Fruit fly (Drosophila melanogaster) whole organism, embryonic: ENCODE data around the gene Bruce.

ENCODE experiments used
- CG10565 ChIP-seq: fragments of 200-800 bp; sonication (Bioruptor generic); optimal IDR thresholded peaks from 3 replicates; lab custom pipeline; 2016; ENCODE audit warnings: missing biosample characterization, mild to moderate bottlenecking, missing genetic modification characterization
- CG11247 ChIP-seq: fragments of 200-800 bp; sonication (Bioruptor generic); IDR thresholded peaks from 2 replicates; pipeline ENCODE4 v1.3.6; 2022; ENCODE audit warnings: missing biosample characterization, missing genetic modification characterization
- CG12155 ChIP-seq: fragments of 200-800 bp; sonication (Bioruptor generic); optimal IDR thresholded peaks from 3 replicates; lab custom pipeline; 2016; ENCODE audit warnings: missing biosample characterization, missing genetic modification characterization
- CG12236 ChIP-seq: fragments of 200-800 bp; sonication (Bioruptor generic); optimal IDR thresholded peaks from 2 replicates; lab custom pipeline; 2016; ENCODE audit warnings: missing biosample characterization, missing genetic modification characterization
- CG12391 ChIP-seq: fragments of 200-800 bp; sonication (Bioruptor generic); optimal IDR thresholded peaks from 3 replicates; lab custom pipeline; 2018; ENCODE audit warnings: missing biosample characterization, mild to moderate bottlenecking, missing genetic modification characterization, moderate library complexity
- CG14860 ChIP-seq: fragments of 200-800 bp; sonication (Bioruptor generic); IDR thresholded peaks from 3 replicates; pipeline ENCODE4 v1.3.6; 2022; ENCODE audit warnings: missing biosample characterization, missing genetic modification characterization; ENCODE audit not compliant: partially characterized antibody
- CG15269 ChIP-seq: fragments of 200-800 bp; sonication (Bioruptor generic); optimal IDR thresholded peaks from 2 replicates; lab custom pipeline; 2018; ENCODE audit warnings: missing biosample characterization, mild to moderate bottlenecking, missing genetic modification characterization, moderate library complexity
- CG15479 ChIP-seq: fragments of 200-800 bp; sonication (Bioruptor generic); optimal IDR thresholded peaks from 3 replicates; lab custom pipeline; 2019; ENCODE audit warnings: missing biosample characterization, mild to moderate bottlenecking, missing genetic modification characterization, moderate library complexity
- CG16815 ChIP-seq: fragments of 200-800 bp; sonication (Bioruptor generic); optimal IDR thresholded peaks from 3 replicates; lab custom pipeline; 2017; ENCODE audit warnings: missing biosample characterization, mild to moderate bottlenecking, missing genetic modification characterization
- CG17186 ChIP-seq: fragments of 200-800 bp; sonication (Bioruptor generic); optimal IDR thresholded peaks from 3 replicates; lab custom pipeline; 2017; ENCODE audit warnings: missing biosample characterization, missing genetic modification reagents, missing genetic modification characterization
- CG1832 ChIP-seq: fragments of 200-800 bp; sonication (Bioruptor generic); optimal IDR thresholded peaks from 2 replicates; lab custom pipeline; 2017; ENCODE audit warnings: missing biosample characterization, mild to moderate bottlenecking, missing genetic modification characterization, inconsistent platforms
- CG18764 ChIP-seq: fragments of 200-800 bp; sonication (Bioruptor generic); optimal IDR thresholded peaks from 3 replicates; lab custom pipeline; 2016; ENCODE audit warnings: missing biosample characterization, missing genetic modification characterization
- CG2120 ChIP-seq: fragments of 200-800 bp; sonication (Bioruptor generic); optimal IDR thresholded peaks from 3 replicates; lab custom pipeline; 2016; ENCODE audit warnings: missing biosample characterization, missing genetic modification characterization
- CG3065 ChIP-seq: fragments of 200-800 bp; sonication (Bioruptor generic); optimal IDR thresholded peaks from 2 replicates; lab custom pipeline; 2016; ENCODE audit warnings: missing biosample characterization, missing genetic modification characterization
- CG3163 ChIP-seq: fragments of 200-800 bp; sonication (Bioruptor generic); optimal IDR thresholded peaks from 3 replicates; lab custom pipeline; 2016; ENCODE audit warnings: missing biosample characterization, missing genetic modification characterization
- CG32767 ChIP-seq: fragments of 200-800 bp; sonication (Bioruptor generic); IDR thresholded peaks from 2 replicates; pipeline ENCODE4 v1.3.6; 2022; ENCODE audit warnings: missing biosample characterization, missing genetic modification characterization
- CG34376 ChIP-seq: fragments of 200-800 bp; sonication (Bioruptor generic); optimal IDR thresholded peaks from 2 replicates; lab custom pipeline; 2018; ENCODE audit warnings: missing biosample characterization, mild to moderate bottlenecking, missing genetic modification characterization
- CG5180 ChIP-seq: fragments of 200-800 bp; sonication (Bioruptor generic); optimal IDR thresholded peaks from 3 replicates; lab custom pipeline; 2017; ENCODE audit warnings: missing biosample characterization, missing genetic modification characterization, mild to moderate bottlenecking, moderate library complexity, missing genetic modification reagents
- CTCF ChIP-seq: fragments of 200-800 bp; sonication (Bioruptor generic); optimal IDR thresholded peaks from 2 replicates; lab custom pipeline; 2017; ENCODE audit warnings: missing biosample characterization, mild to moderate bottlenecking, missing genetic modification characterization, moderate library complexity
- Deaf1 ChIP-seq: fragments of 200-800 bp; optimal IDR thresholded peaks from 3 replicates; lab custom pipeline; 2019; ENCODE audit warnings: missing biosample characterization, mild to moderate bottlenecking, missing genetic modification characterization, moderate library complexity
- Dek ChIP-seq: fragments of 200-800 bp; sonication (Bioruptor generic); optimal IDR thresholded peaks from 3 replicates; lab custom pipeline; 2019; ENCODE audit warnings: missing biosample characterization, mild to moderate bottlenecking, missing genetic modification characterization, moderate library complexity
- Dp ChIP-seq: fragments of 200-800 bp; sonication (Bioruptor generic); optimal IDR thresholded peaks from 2 replicates; lab custom pipeline; 2018; ENCODE audit warnings: missing biosample characterization, mild to moderate bottlenecking, missing genetic modification characterization, moderate library complexity
- ERR ChIP-seq: fragments of 200-800 bp; sonication (Bioruptor generic); optimal IDR thresholded peaks from 2 replicates; lab custom pipeline; 2016; ENCODE audit warnings: missing biosample characterization, missing genetic modification characterization
- Eip74EF ChIP-seq, 2 experiments: fragments of 200-800 bp in 1 of 2; fragments of >200 bp in 1 of 2; sonication (Bioruptor generic) in 1 of 2; optimal IDR thresholded peaks; 2 replicates each; lab custom pipeline; 2017 to 2019; ENCODE audit warnings: missing biosample characterization in 2 of 2, missing genetic modification characterization in 2 of 2, mild to moderate bottlenecking in 1 of 2, moderate library complexity in 1 of 2
- Fer2 ChIP-seq: fragments of 200-800 bp; sonication (Bioruptor generic); optimal IDR thresholded peaks from 2 replicates; lab custom pipeline; 2018; ENCODE audit warnings: missing biosample characterization, mild to moderate bottlenecking, missing genetic modification characterization, moderate library complexity
- HLH4C ChIP-seq: fragments of 200-800 bp; sonication (Bioruptor generic); IDR thresholded peaks from 3 replicates; pipeline ENCODE4 v1.3.6; 2022; ENCODE audit warnings: missing biosample characterization, missing genetic modification characterization; ENCODE audit not compliant: partially characterized antibody
- Hmx ChIP-seq: fragments of 200-800 bp; sonication (Bioruptor generic); optimal IDR thresholded peaks from 2 replicates; lab custom pipeline; 2016; ENCODE audit warnings: missing biosample characterization, missing genetic modification characterization
- Lim3 ChIP-seq: fragments of 200-800 bp; sonication (Bioruptor generic); IDR thresholded peaks from 2 replicates; pipeline ENCODE4 v1.3.6; 2022; ENCODE audit warnings: missing biosample characterization, missing genetic modification characterization
- Lpt ChIP-seq: fragments of >200 bp; optimal IDR thresholded peaks from 2 replicates; lab custom pipeline; 2018; ENCODE audit warnings: missing biosample characterization, missing genetic modification characterization
- NFAT ChIP-seq: fragments of 200-800 bp; sonication (Bioruptor generic); IDR thresholded peaks from 2 replicates; pipeline ENCODE4 v1.3.6; 2022; ENCODE audit warnings: missing biosample characterization, missing genetic modification characterization
- Nf-YC ChIP-seq: fragments of 200-800 bp; optimal IDR thresholded peaks from 3 replicates; lab custom pipeline; 2019; ENCODE audit warnings: missing biosample characterization, mild to moderate bottlenecking, missing genetic modification characterization, moderate library complexity
- Six4 ChIP-seq: fragments of 200-800 bp; sonication (Bioruptor generic); optimal IDR thresholded peaks from 2 replicates; lab custom pipeline; 2016; ENCODE audit warnings: missing biosample characterization, missing genetic modification characterization
- Stat92E ChIP-seq, 3 experiments: fragments of >200 bp in 2 of 3; fragments of 200-800 bp in 1 of 3; sonication (Bioruptor generic) in 1 of 3; optimal IDR thresholded peaks; 2 replicates each; lab custom pipeline; 2017 to 2019; ENCODE audit warnings: missing biosample characterization in 3 of 3, missing genetic modification characterization in 3 of 3, mild to moderate bottlenecking in 1 of 3, moderate library complexity in 1 of 3
- Trl ChIP-seq, 3 experiments: fragments of >200 bp in 2 of 3; fragments of 200-800 bp in 1 of 3; sonication (Bioruptor generic) in 1 of 3; optimal IDR thresholded peaks; 2 replicates in 1 of 3; 3 replicates in 2 of 3; lab custom pipeline; 2016 to 2017; ENCODE audit warnings: missing biosample characterization in 1 of 3, missing genetic modification characterization in 1 of 3
- Xrp1 ChIP-seq: fragments of 200-800 bp; sonication (Bioruptor generic); IDR thresholded peaks from 2 replicates; pipeline ENCODE4 v1.3.6; 2022; ENCODE audit warnings: missing biosample characterization, missing genetic modification characterization
- abd-A ChIP-seq: fragments of 200-800 bp; sonication (Bioruptor generic); optimal IDR thresholded peaks from 3 replicates; lab custom pipeline; 2019; ENCODE audit warnings: missing biosample characterization, mild to moderate bottlenecking, missing genetic modification characterization, moderate library complexity
- ac ChIP-seq: fragments of 200-800 bp; sonication (Bioruptor generic); optimal IDR thresholded peaks from 3 replicates; lab custom pipeline; 2017; ENCODE audit warnings: missing biosample characterization, mild to moderate bottlenecking, missing genetic modification characterization
- amos ChIP-seq: fragments of 200-800 bp; sonication (Bioruptor generic); IDR thresholded peaks from 2 replicates; pipeline ENCODE4 v1.3.6; 2022; ENCODE audit warnings: missing biosample characterization, missing genetic modification characterization; ENCODE audit not compliant: partially characterized antibody
- ase ChIP-seq: fragments of 200-800 bp; sonication (Bioruptor generic); IDR thresholded peaks from 3 replicates; pipeline ENCODE4 v1.3.6; 2022; ENCODE audit warnings: missing biosample characterization, missing genetic modification characterization
- btn ChIP-seq: fragments of 200-800 bp; sonication (Bioruptor generic); optimal IDR thresholded peaks from 2 replicates; lab custom pipeline; 2016; ENCODE audit warnings: missing biosample characterization, missing genetic modification characterization
- dati ChIP-seq: fragments of 200-800 bp; sonication (Bioruptor generic); IDR thresholded peaks from 2 replicates; pipeline ENCODE4 v1.3.6; 2022; ENCODE audit warnings: missing biosample characterization, missing genetic modification characterization
- ftz-f1 ChIP-seq: fragments of 200-800 bp; sonication (Bioruptor generic); optimal IDR thresholded peaks from 2 replicates; lab custom pipeline; 2016; ENCODE audit warnings: missing biosample characterization, missing genetic modification characterization
- lola ChIP-seq, 3 experiments: fragments of >200 bp in 2 of 3; fragments of 200-800 bp in 1 of 3; sonication (Bioruptor generic) in 1 of 3; optimal IDR thresholded peaks; 2 replicates each; lab custom pipeline; 2017 to 2019; ENCODE audit warnings: missing biosample characterization in 3 of 3, missing genetic modification characterization in 3 of 3, mild to moderate bottlenecking in 1 of 3, moderate library complexity in 1 of 3
- oc ChIP-seq: fragments of 200-800 bp; sonication (Bioruptor generic); optimal IDR thresholded peaks from 2 replicates; lab custom pipeline; 2018; ENCODE audit warnings: missing biosample characterization, mild to moderate bottlenecking, missing genetic modification characterization, moderate library complexity
- prd ChIP-seq, 3 experiments: fragments of >200 bp in 2 of 3; fragments of 200-800 bp in 1 of 3; sonication (Bioruptor generic) in 1 of 3; optimal IDR thresholded peaks in 2 of 3; IDR thresholded peaks in 1 of 3; 2 replicates in 2 of 3; 3 replicates in 1 of 3; pipeline versions ENCODE4 v1.3.6 to Lab custom; 2017 to 2022; ENCODE audit warnings: missing biosample characterization in 1 of 3, missing genetic modification characterization in 1 of 3
- pros ChIP-seq: fragments of 200-800 bp; sonication (Bioruptor generic); optimal IDR thresholded peaks from 3 replicates; lab custom pipeline; 2019; ENCODE audit warnings: missing biosample characterization, mild to moderate bottlenecking, missing genetic modification characterization, moderate library complexity
- sqz ChIP-seq: fragments of 200-800 bp; sonication (Bioruptor generic); optimal IDR thresholded peaks from 3 replicates; lab custom pipeline; 2018; ENCODE audit warnings: missing biosample characterization, mild to moderate bottlenecking, missing genetic modification characterization
- ssp ChIP-seq: fragments of 200-800 bp; sonication (Bioruptor generic); IDR thresholded peaks from 2 replicates; pipeline ENCODE4 v1.3.6; 2022; ENCODE audit warnings: missing biosample characterization, missing genetic modification characterization
- zfh2 ChIP-seq: fragments of 200-800 bp; sonication (Bioruptor generic); optimal IDR thresholded peaks from 2 replicates; lab custom pipeline; 2016; ENCODE audit warnings: missing biosample characterization, missing genetic modification characterization

The Bruce gene

DNA sequence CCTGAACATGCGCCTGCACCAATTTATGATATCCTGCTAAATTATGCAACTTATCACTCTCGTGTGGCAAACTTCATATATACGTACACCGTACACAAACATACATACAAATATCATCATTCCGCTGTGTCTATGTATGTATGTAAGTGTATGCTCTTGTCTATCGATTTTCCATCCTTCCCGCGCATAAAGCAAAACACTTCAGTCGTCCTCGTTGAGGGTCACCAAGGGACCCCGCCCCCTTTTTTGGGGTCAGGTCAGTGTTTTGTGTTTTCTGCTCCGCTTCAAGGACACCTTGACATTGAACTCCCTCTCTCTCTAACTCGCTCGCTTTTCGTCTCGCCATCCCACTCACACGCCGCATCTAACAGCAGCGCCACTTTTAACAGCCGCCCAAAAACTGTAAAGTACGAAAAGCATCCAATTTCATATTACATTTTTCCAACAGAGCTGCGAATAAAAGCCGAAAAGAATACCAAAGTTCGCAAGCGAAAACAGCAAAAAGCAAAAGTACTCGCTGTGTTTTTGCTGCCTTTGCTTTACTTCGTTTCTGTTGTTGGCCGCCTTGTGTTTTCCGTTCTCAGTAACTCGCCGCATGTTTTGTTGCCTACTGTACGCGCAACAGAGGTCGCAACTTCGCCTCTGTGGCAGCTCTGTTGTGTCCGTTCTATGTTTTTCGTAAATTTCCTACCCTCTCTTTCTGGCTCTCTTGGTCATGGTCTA is 24.8 kb upstream of the Bruce start (continued):
- no peak for TF ChIP-seq lola (GFP tag; optimal IDR thresholded peaks at IDR 0.05; lab: Kevin White, UChicago)
- TF ChIP-seq Eip74EF (GFP tag; optimal IDR thresholded peaks at IDR 0.05; lab: Kevin White, UChicago) = no peak
- no peak for TF ChIP-seq amos (GFP tag; lab: Robert Waterston, UW)
- peak; percentile 84 for TF ChIP-seq ERR (GFP tag; lab: Kevin White, UChicago)
- no peak for TF ChIP-seq CG32767 (GFP tag; lab: Robert Waterston, UW)
- no peak for TF ChIP-seq dati
- no peak for TF ChIP-seq ssp (GFP tag; lab: Robert Waterston, UW)
- TF ChIP-seq Lim3 (GFP tag; lab: Robert Waterston, UW) = no peak
- TF ChIP-seq Nf-YC (tag; lab: Kevin White, UChicago) = peak; percentile 6
- no peak for TF ChIP-seq HLH4C (GFP tag; lab: Robert Waterston, UW)
- no peak for TF ChIP-seq CG12391 (tag; lab: Kevin White, UChicago)
- no peak for TF ChIP-seq CG18764 (GFP tag; lab: Kevin White, UChicago)
- TF ChIP-seq CG12155 = peak; percentile 68
- no peak for TF ChIP-seq CG2120 (GFP tag; lab: Kevin White, UChicago)
- no peak for TF ChIP-seq Stat92E (GFP tag; optimal IDR thresholded peaks at IDR 0.05; lab: Kevin White, UChicago)
- TF ChIP-seq btn (GFP tag; lab: Kevin White, UChicago) = no peak
- no peak for TF ChIP-seq Hmx
- TF ChIP-seq Fer2 (tag; lab: Kevin White, UChicago) = no peak
- no peak for TF ChIP-seq zfh2 (GFP tag; lab: Kevin White, UChicago)
- peak; percentile 85 for TF ChIP-seq abd-A (tag; lab: Kevin White, UChicago)
- no peak for TF ChIP-seq ac (GFP tag; lab: Kevin White, UChicago)
- TF ChIP-seq CG14860 (GFP tag; lab: Robert Waterston, UW) = no peak
- TF ChIP-seq CG1832 (GFP tag; lab: Kevin White, UChicago) = peak; percentile 77
- TF ChIP-seq CG11247 = no peak
- no peak for TF ChIP-seq CG16815 (GFP tag; lab: Kevin White, UChicago)
- TF ChIP-seq prd (optimal IDR thresholded peaks at IDR 0.05; lab: Kevin White, UChicago) = no peak
- no peak for TF ChIP-seq prd (GFP tag; IDR thresholded peaks at IDR 0.05; lab: Robert Waterston, UW)
- peak; percentile 72 for TF ChIP-seq CG5180 (GFP tag; lab: Kevin White, UChicago)
- TF ChIP-seq Deaf1 = peak; percentile 18
- TF ChIP-seq ftz-f1 (GFP tag; lab: Kevin White, UChicago) = peak; percentile 92
- peak; percentile 24 for TF ChIP-seq CTCF (GFP tag; lab: Kevin White, UChicago)
- TF ChIP-seq Xrp1 = no peak
- no peak for TF ChIP-seq Lpt (GFP tag; lab: Kevin White, UChicago)
- no peak for TF ChIP-seq CG3163 (GFP tag; lab: Kevin White, UChicago)
- TF ChIP-seq NFAT = no peak
- no peak for TF ChIP-seq Dek (tag; lab: Kevin White, UChicago)
- no peak for TF ChIP-seq CG10565
- no peak for TF ChIP-seq CG3065
- TF ChIP-seq CG34376 (GFP tag; lab: Kevin White, UChicago) = no peak
- no peak for TF ChIP-seq CG12236
- no peak for TF ChIP-seq Dp (GFP tag; lab: Kevin White, UChicago)
- peak; percentile 4 for TF ChIP-seq CG15479
- TF ChIP-seq Trl (optimal IDR thresholded peaks at IDR 0.05; lab: Kevin White, UChicago) = peak; percentile 87 to 89
- TF ChIP-seq Trl (GFP tag; optimal IDR thresholded peaks at IDR 0.05; lab: Kevin White, UChicago) = no peak
- no peak for TF ChIP-seq sqz (GFP tag; lab: Kevin White, UChicago)
- no peak for TF ChIP-seq ase (GFP tag; lab: Robert Waterston, UW)
- TF ChIP-seq Six4 (GFP tag; lab: Kevin White, UChicago) = no peak
- peak; percentile 72 for TF ChIP-seq pros (GFP tag; lab: Kevin White, UChicago)
- TF ChIP-seq oc = no peak
- TF ChIP-seq CG17186 (GFP tag; lab: Kevin White, UChicago) = no peak
- TF ChIP-seq CG15269 (tag; lab: Kevin White, UChicago) = no peak
